Fruit fly (Drosophila melanogaster) whole organism, embryonic: ENCODE measurements around the gene CG9518.
A peak's percentile ranks its signal among the peaks of the same experiment; 100 is the strongest.

Source experiments
- Abd-B ChIP-seq: fragments of 200-800 bp; sonication (Bioruptor generic); optimal IDR thresholded peaks from 2 replicates; lab custom pipeline; 2018; ENCODE audit warnings: missing biosample characterization, mild to moderate bottlenecking, missing genetic modification characterization, moderate library complexity
- BtbVII ChIP-seq: fragments of 200-800 bp; sonication (Bioruptor generic); optimal IDR thresholded peaks from 3 replicates; lab custom pipeline; 2017; ENCODE audit warnings: missing biosample characterization, mild to moderate bottlenecking, missing genetic modification characterization
- CG1024 ChIP-seq: fragments of 200-800 bp; sonication (Bioruptor generic); IDR thresholded peaks from 2 replicates; pipeline ENCODE4 v1.3.6; 2022; ENCODE audit warnings: missing biosample characterization, missing genetic modification characterization
- CG10431 ChIP-seq: fragments of 200-800 bp; sonication (Bioruptor generic); optimal IDR thresholded peaks from 3 replicates; lab custom pipeline; 2018; ENCODE audit warnings: missing biosample characterization, mild to moderate bottlenecking, missing genetic modification characterization
- CG10654 ChIP-seq: fragments of 200-800 bp; sonication (Bioruptor generic); optimal IDR thresholded peaks from 2 replicates; lab custom pipeline; 2016; ENCODE audit warnings: missing biosample characterization, missing genetic modification characterization
- CG11695 ChIP-seq: fragments of 200-800 bp; sonication (Bioruptor generic); IDR thresholded peaks from 3 replicates; pipeline ENCODE4 v1.3.6; 2022; ENCODE audit warnings: missing biosample characterization, missing genetic modification characterization
- CG12071 ChIP-seq: fragments of 200-800 bp; sonication (Bioruptor generic); optimal IDR thresholded peaks from 3 replicates; lab custom pipeline; 2018; ENCODE audit warnings: missing biosample characterization, mild to moderate bottlenecking, missing genetic modification characterization
- CG12942 ChIP-seq: fragments of 200-800 bp; sonication (Bioruptor generic); optimal IDR thresholded peaks from 3 replicates; lab custom pipeline; 2016; ENCODE audit warnings: missing biosample characterization, missing genetic modification characterization
- CG14667 ChIP-seq: fragments of 200-800 bp; sonication (Bioruptor generic); IDR thresholded peaks from 2 replicates; pipeline ENCODE4 v1.3.6; 2022; ENCODE audit warnings: missing biosample characterization, missing genetic modification characterization
- CG15514 ChIP-seq: fragments of 200-800 bp; sonication (Bioruptor generic); optimal IDR thresholded peaks from 3 replicates; lab custom pipeline; 2017; ENCODE audit warnings: missing biosample characterization, missing genetic modification characterization, mild to moderate bottlenecking, moderate library complexity, missing genetic modification reagents
- CG1603 ChIP-seq: fragments of 200-800 bp; sonication (Bioruptor generic); optimal IDR thresholded peaks from 2 replicates; lab custom pipeline; 2019; ENCODE audit warnings: missing biosample characterization, mild to moderate bottlenecking, missing genetic modification characterization, moderate library complexity
- CG16863 ChIP-seq: fragments of 200-800 bp; sonication (Bioruptor generic); optimal IDR thresholded peaks from 3 replicates; lab custom pipeline; 2016; ENCODE audit warnings: missing biosample characterization, missing genetic modification characterization
- CG17385 ChIP-seq: fragments of 200-800 bp; sonication (Bioruptor generic); optimal IDR thresholded peaks from 3 replicates; lab custom pipeline; 2018; ENCODE audit warnings: missing biosample characterization, mild to moderate bottlenecking, missing genetic modification characterization
- CG18011 ChIP-seq: fragments of 200-800 bp; sonication (Bioruptor generic); optimal IDR thresholded peaks from 2 replicates; lab custom pipeline; 2017; ENCODE audit warnings: missing biosample characterization, missing genetic modification characterization, mild to moderate bottlenecking, moderate library complexity, missing genotype
- CG18262 ChIP-seq: fragments of 200-800 bp; optimal IDR thresholded peaks from 3 replicates; lab custom pipeline; 2019; ENCODE audit warnings: missing biosample characterization, mild to moderate bottlenecking, missing genetic modification characterization, moderate library complexity
- CG2875 ChIP-seq: fragments of 200-800 bp; sonication (Bioruptor generic); optimal IDR thresholded peaks from 2 replicates; lab custom pipeline; 2017; ENCODE audit warnings: missing biosample characterization, mild to moderate bottlenecking, missing genetic modification characterization, missing genetic modification reagents
- CG33213 ChIP-seq: fragments of 200-800 bp; sonication (Bioruptor generic); optimal IDR thresholded peaks from 3 replicates; lab custom pipeline; 2016; ENCODE audit warnings: missing biosample characterization, missing genetic modification characterization
- CG33557 ChIP-seq: fragments of 200-800 bp; sonication (Bioruptor generic); optimal IDR thresholded peaks from 2 replicates; lab custom pipeline; 2019; ENCODE audit warnings: missing biosample characterization, mild to moderate bottlenecking, missing genetic modification characterization, moderate library complexity
- CG34422 ChIP-seq: fragments of 200-800 bp; sonication (Bioruptor generic); IDR thresholded peaks from 3 replicates; pipeline ENCODE4 v1.3.6; 2022; ENCODE audit warnings: missing biosample characterization, missing genetic modification characterization
- CG4282 ChIP-seq: fragments of 200-800 bp; sonication (Bioruptor generic); optimal IDR thresholded peaks from 2 replicates; lab custom pipeline; 2016; ENCODE audit warnings: missing biosample characterization, missing genetic modification characterization
- CG6654 ChIP-seq: fragments of 200-800 bp; sonication (Bioruptor generic); optimal IDR thresholded peaks from 2 replicates; lab custom pipeline; 2017; ENCODE audit warnings: missing biosample characterization, mild to moderate bottlenecking, missing genetic modification characterization
- CG6689 ChIP-seq: fragments of 200-800 bp; sonication (Bioruptor generic); IDR thresholded peaks from 2 replicates; pipeline ENCODE4 v1.3.6; 2022; ENCODE audit warnings: missing biosample characterization, missing genetic modification characterization
- Chrac-16 ChIP-seq: fragments of 200-800 bp; sonication (Bioruptor generic); optimal IDR thresholded peaks from 3 replicates; lab custom pipeline; 2016; ENCODE audit warnings: missing biosample characterization, missing genetic modification characterization
- Ets65A ChIP-seq: fragments of 200-800 bp; sonication (Bioruptor generic); peaks from one replicate; lab custom pipeline; 2016; ENCODE audit warnings: missing biosample characterization, missing genetic modification characterization
- HHEX ChIP-seq: fragments of 200-800 bp; sonication (Bioruptor generic); optimal IDR thresholded peaks from 3 replicates; lab custom pipeline; 2017; ENCODE audit warnings: missing biosample characterization, mild to moderate bottlenecking, missing genetic modification characterization, missing genetic modification reagents
- HmgD ChIP-seq: fragments of 200-800 bp; sonication (Bioruptor generic); optimal IDR thresholded peaks from 3 replicates; lab custom pipeline; 2016; ENCODE audit warnings: missing biosample characterization, missing genetic modification characterization
- Lhr ChIP-seq: fragments of 200-800 bp; sonication (Bioruptor generic); optimal IDR thresholded peaks from 3 replicates; lab custom pipeline; 2017; ENCODE audit warnings: mild to moderate bottlenecking, missing biosample characterization, missing genetic modification reagents, missing genetic modification characterization
- Lim3 ChIP-seq: fragments of 200-800 bp; sonication (Bioruptor generic); IDR thresholded peaks from 2 replicates; pipeline ENCODE4 v1.3.6; 2022; ENCODE audit warnings: missing biosample characterization, missing genetic modification characterization
- Mad ChIP-seq: fragments of 200-800 bp; sonication (Bioruptor generic); optimal IDR thresholded peaks from 2 replicates; lab custom pipeline; 2016; ENCODE audit warnings: missing biosample characterization, missing genetic modification characterization
- Tbp ChIP-seq: fragments of >200 bp; optimal IDR thresholded peaks from 2 replicates; lab custom pipeline; 2018; ENCODE audit warnings: missing biosample characterization, missing genetic modification characterization
- ash1 ChIP-seq: fragments of 200-800 bp; sonication (Bioruptor generic); optimal IDR thresholded peaks from 2 replicates; lab custom pipeline; 2018; ENCODE audit warnings: missing biosample characterization, mild to moderate bottlenecking, missing genetic modification characterization
- cato ChIP-seq: fragments of 200-800 bp; sonication (Bioruptor generic); optimal IDR thresholded peaks from 2 replicates; lab custom pipeline; 2016; ENCODE audit warnings: missing biosample characterization, missing genetic modification characterization, borderline replicate concordance
- dan ChIP-seq: fragments of 200-800 bp; sonication (Bioruptor generic); IDR thresholded peaks from 2 replicates; pipeline ENCODE4 v1.3.6; 2022; ENCODE audit warnings: missing biosample characterization, missing genetic modification characterization
- dmrt11E ChIP-seq: fragments of 200-800 bp; sonication (Bioruptor generic); optimal IDR thresholded peaks from 3 replicates; lab custom pipeline; 2018; ENCODE audit warnings: missing biosample characterization, mild to moderate bottlenecking, missing genetic modification characterization, moderate library complexity
- esg ChIP-seq: fragments of 200-800 bp; sonication (Bioruptor generic); conservative IDR thresholded peaks from 2 replicates; pipeline ENCODE4 v1.3.6; 2022; ENCODE audit warnings: missing biosample characterization, missing genetic modification characterization
- fd96Cb ChIP-seq: fragments of 200-800 bp; sonication (Bioruptor generic); optimal IDR thresholded peaks from 2 replicates; lab custom pipeline; 2018; ENCODE audit warnings: missing biosample characterization, mild to moderate bottlenecking, missing genetic modification characterization, moderate library complexity
- gcm2 ChIP-seq: fragments of 200-800 bp; sonication (Bioruptor generic); optimal IDR thresholded peaks from 2 replicates; lab custom pipeline; 2016; ENCODE audit warnings: missing biosample characterization, missing genetic modification characterization
- inv ChIP-seq: fragments of 200-800 bp; sonication (Bioruptor generic); IDR thresholded peaks from 2 replicates; pipeline ENCODE4 v1.3.6; 2022; ENCODE audit warnings: missing biosample characterization, missing genetic modification characterization; ENCODE audit not compliant: partially characterized antibody
- lilli ChIP-seq: fragments of 200-800 bp; sonication (Bioruptor generic); optimal IDR thresholded peaks from 3 replicates; lab custom pipeline; 2016; ENCODE audit warnings: missing biosample characterization, missing genetic modification characterization
- nmo ChIP-seq: fragments of 200-800 bp; sonication (Bioruptor generic); optimal IDR thresholded peaks from 2 replicates; lab custom pipeline; 2018; ENCODE audit warnings: missing biosample characterization, mild to moderate bottlenecking, missing genetic modification characterization, moderate library complexity
- odd ChIP-seq: fragments of 200-800 bp; sonication (Bioruptor generic); optimal IDR thresholded peaks from 2 replicates; lab custom pipeline; 2017; ENCODE audit warnings: missing biosample characterization, mild to moderate bottlenecking, missing genetic modification characterization
- onecut ChIP-seq: fragments of 200-800 bp; sonication (Bioruptor generic); IDR thresholded peaks from 2 replicates; pipeline ENCODE4 v1.3.6; 2022; ENCODE audit warnings: missing biosample characterization, missing genetic modification characterization
- pb ChIP-seq: fragments of 200-800 bp; sonication (Bioruptor generic); optimal IDR thresholded peaks from 3 replicates; lab custom pipeline; 2016; ENCODE audit warnings: missing biosample characterization, missing genetic modification characterization
- pros ChIP-seq: fragments of 200-800 bp; sonication (Bioruptor generic); optimal IDR thresholded peaks from 3 replicates; lab custom pipeline; 2019; ENCODE audit warnings: missing biosample characterization, mild to moderate bottlenecking, missing genetic modification characterization, moderate library complexity
- ranshi ChIP-seq: fragments of 200-800 bp; sonication (Bioruptor generic); IDR thresholded peaks from 2 replicates; pipeline ENCODE4 v1.3.6; 2022; ENCODE audit warnings: missing biosample characterization, missing genetic modification characterization
- salm ChIP-seq: fragments of 200-800 bp; sonication (Bioruptor generic); optimal IDR thresholded peaks from 2 replicates; lab custom pipeline; 2018; ENCODE audit warnings: missing biosample characterization, mild to moderate bottlenecking, missing genetic modification characterization
- sqz ChIP-seq: fragments of 200-800 bp; sonication (Bioruptor generic); optimal IDR thresholded peaks from 3 replicates; lab custom pipeline; 2018; ENCODE audit warnings: missing biosample characterization, mild to moderate bottlenecking, missing genetic modification characterization
- twi ChIP-seq: fragments of 200-800 bp; optimal IDR thresholded peaks from 2 replicates; lab custom pipeline; 2019; ENCODE audit warnings: missing biosample characterization, mild to moderate bottlenecking, missing genetic modification characterization, moderate library complexity
- unc-4 ChIP-seq: fragments of 200-800 bp; sonication (Bioruptor generic); IDR thresholded peaks from 2 replicates; pipeline ENCODE4 v1.3.6; 2022; ENCODE audit warnings: missing biosample characterization, missing genetic modification characterization; ENCODE audit not compliant: partially characterized antibody

CG9518 gene

DNA sequence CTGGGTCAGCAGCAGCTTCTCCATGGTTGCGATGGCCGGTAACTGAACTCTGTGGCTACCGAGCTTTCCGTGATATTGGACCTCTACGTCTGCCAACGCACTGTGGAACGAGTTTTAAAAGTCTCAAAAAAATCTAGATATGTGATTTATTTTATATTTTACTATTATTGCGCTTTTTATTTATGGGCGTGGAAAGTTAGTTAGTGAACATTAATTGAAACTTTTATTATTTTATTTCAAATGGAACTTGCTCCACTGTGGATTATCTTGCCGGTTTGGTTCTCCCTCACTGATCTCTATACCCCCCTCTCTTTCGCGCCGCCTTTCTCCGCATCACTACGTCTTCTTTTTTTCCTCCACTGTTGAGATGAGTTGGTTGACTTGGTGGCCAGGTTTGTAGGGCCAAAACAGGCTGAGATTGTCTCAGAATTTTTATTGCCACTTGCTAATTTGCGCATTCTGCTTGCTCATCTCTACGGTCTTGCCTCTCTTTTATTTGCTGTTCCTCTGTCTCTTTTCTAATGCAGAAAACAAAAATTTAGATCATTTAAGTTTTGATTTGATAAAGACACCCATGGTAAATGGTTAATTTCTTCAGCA lies 22.1 kb downstream of the CG9518 start, which contains the start of gene CG9522 (continued):
- TF ChIP-seq Lhr (GFP tag; lab: Kevin White, UChicago) (peak; percentile 28), nmo (GFP tag; lab: Kevin White, UChicago) (peak; percentile 79), twi (tag; lab: Kevin White, UChicago) (peak; percentile 40), sqz (GFP tag; lab: Kevin White, UChicago) (peak; percentile 47), odd (GFP tag; lab: Kevin White, UChicago) (peak; percentile 46), HmgD (no peak), unc-4 (no peak), CG18011 (GFP tag; lab: Kevin White, UChicago) (peak; percentile 8), CG1603 (no peak), dan (GFP tag; lab: Robert Waterston, UW) (no peak), Lim3 (GFP tag; lab: Robert Waterston, UW) (0 out of 2 replicates have a peak, but pooled peaks have one; percentile 39), esg (GFP tag; lab: Robert Waterston, UW) (peak; percentile 68), CG11695 (GFP tag; lab: Robert Waterston, UW) (peak; percentile 58; the same call in 2 of the 3 replicates), gcm2 (no peak), CG17385 (GFP tag; lab: Kevin White, UChicago) (peak; percentile 75), BtbVII (peak; percentile 46), CG6654 (peak; percentile 50), pb (GFP tag; lab: Kevin White, UChicago) (no peak), CG15514 (GFP tag; lab: Kevin White, UChicago) (peak; percentile 45), Ets65A (GFP tag; lab: Kevin White, UChicago) (no peak), CG10431 (peak; percentile 68), CG16863 (GFP tag; lab: Kevin White, UChicago) (peak; percentile 41), HHEX (peak; percentile 54), ash1 (GFP tag; lab: Kevin White, UChicago) (no peak), CG33557 (GFP tag; lab: Kevin White, UChicago) (peak; percentile 56), CG2875 (peak; percentile 61), CG12071 (GFP tag; lab: Kevin White, UChicago) (peak; percentile 39), ranshi (GFP tag; lab: Robert Waterston, UW) (peak; percentile 60), Tbp (GFP tag; lab: Kevin White, UChicago) (no peak), CG33213 (GFP tag; lab: Kevin White, UChicago) (peak; percentile 30), CG34422 (GFP tag; lab: Robert Waterston, UW) (peak; percentile 62; the same call in 1 of the 3 replicates), Mad (peak; percentile 47), CG18262 (tag; lab: Kevin White, UChicago) (peak; percentile 68), CG4282 (GFP tag; lab: Kevin White, UChicago) (no peak), Abd-B (GFP tag; lab: Kevin White, UChicago) (peak; percentile 10), pros (GFP tag; lab: Kevin White, UChicago) (no peak), dmrt11E (peak; percentile 76), salm (peak; percentile 62), CG14667 (GFP tag; lab: Robert Waterston, UW) (peak; percentile 31), cato (GFP tag; lab: Kevin White, UChicago) (no peak), fd96Cb (peak; percentile 79), CG1024 (GFP tag; lab: Robert Waterston, UW) (peak; percentile 69), lilli (GFP tag; lab: Kevin White, UChicago) (peak; percentile 64), CG6689 (GFP tag; lab: Robert Waterston, UW) (peak; percentile 66), CG10654 (GFP tag; lab: Kevin White, UChicago) (peak; percentile 40), Chrac-16 (peak; percentile 63), onecut (peak; percentile 63), inv (GFP tag; lab: Robert Waterston, UW) (no peak), CG12942 (GFP tag; lab: Kevin White, UChicago) (peak; percentile 7)
